Fruit fly (Drosophila melanogaster): ENCODE results near the gene CG4661.

dm6 chrX:12905901-12906689, 48.6 kb upstream of the CG4661 start, which contains the start of gene CG4404:
- TF ChIP-seq CG8478 (optimal IDR thresholded peaks at IDR 0.05) = no peak
- no peak for TF ChIP-seq CTCF (optimal IDR thresholded peaks at IDR 0.05)

Data from S2 (cell line).